Worm (Caenorhabditis elegans) whole organism, midembryonic: ENCODE measurements around the gene C41H7.9.

Experiments used
- cog-1 ChIP-seq: sonication (generic microtip); optimal IDR thresholded peaks from 2 replicates; lab custom pipeline; 2016; ENCODE audit warnings: missing genetic modification characterization, missing compliant biosample characterization
- flt-1 ChIP-seq: fragments of 200-800 bp; sonication (Bioruptor generic); IDR thresholded peaks from 2 replicates; pipeline ENCODE4 v1.3.6; 2022; ENCODE audit warnings: missing genetic modification characterization, missing compliant biosample characterization
- med-1 ChIP-seq: sonication (generic microtip); optimal IDR thresholded peaks from 2 replicates; lab custom pipeline; 2017; ENCODE audit warnings: missing genetic modification characterization, mild to moderate bottlenecking, missing compliant biosample characterization, antibody characterized with exemption, missing genetic modification reagents; ENCODE audit not compliant: insufficient read depth
- ref-1 ChIP-seq: fragments of 200-800 bp; sonication (Bioruptor generic); conservative IDR thresholded peaks from 2 replicates; pipeline ENCODE4 v1.3.6; 2022; ENCODE audit warnings: missing genetic modification reagents, missing genetic modification characterization, missing compliant biosample characterization
- tab-1 ChIP-seq: fragments of 200-800 bp; sonication (Bioruptor generic); IDR thresholded peaks from 2 replicates; pipeline ENCODE4 v1.3.6; 2022; ENCODE audit warnings: missing genetic modification characterization, missing compliant biosample characterization
- ztf-23 ChIP-seq: fragments of 200-800 bp; sonication (Bioruptor generic); IDR thresholded peaks from 2 replicates; pipeline ENCODE4 v1.3.6; 2022; ENCODE audit warnings: missing genetic modification reagents, missing genetic modification characterization, missing compliant biosample characterization

DNA sequence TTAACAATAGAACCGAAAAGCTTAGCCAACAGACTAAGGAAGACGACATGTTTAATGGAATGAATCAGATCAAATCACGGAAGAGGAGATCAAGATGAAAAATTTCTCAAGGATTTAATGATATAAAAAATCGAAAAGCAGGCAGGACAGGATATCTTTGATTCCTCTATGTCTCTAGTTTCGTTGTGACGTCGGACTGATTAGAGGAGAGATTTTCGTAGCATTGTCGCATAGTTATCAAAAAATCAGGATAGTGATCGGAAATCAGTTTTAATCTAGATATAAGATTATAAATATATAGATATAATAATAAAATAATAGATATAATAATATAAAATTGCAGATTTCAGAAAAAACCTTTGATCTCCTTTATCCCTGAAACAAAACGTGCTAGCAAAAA, 31.3 kb upstream of the C41H7.9 start, which contains the start of gene B0454.8:
- TF ChIP-seq ztf-23: no peak
- no peak for TF ChIP-seq flt-1 (GFP tag; lab: Robert Waterston, UW)
- TF ChIP-seq cog-1 (tag; lab: Kevin White, UChicago): no peak
- no peak for TF ChIP-seq med-1 (GFP tag; lab: Kevin White, UChicago)
- TF ChIP-seq tab-1 (GFP tag; lab: Robert Waterston, UW): no peak
- TF ChIP-seq ref-1: no peak
